Fruit fly (Drosophila melanogaster) whole organism, prepupa: ENCODE data around the gene CG7879.

Experiments
- CG10631 ChIP-seq: fragments of 200-800 bp; sonication (Bioruptor generic); optimal IDR thresholded peaks from 2 replicates; lab custom pipeline; 2016; ENCODE audit warnings: missing biosample characterization, missing genetic modification characterization
- CG11762 ChIP-seq: fragments of 200-800 bp; sonication (Bioruptor generic); optimal IDR thresholded peaks from 3 replicates; lab custom pipeline; 2016; ENCODE audit warnings: missing biosample characterization, missing genetic modification characterization; ENCODE audit not compliant: insufficient read depth
- CG15336 ChIP-seq: fragments of 200-800 bp; sonication (Bioruptor generic); IDR thresholded peaks from 2 replicates; pipeline ENCODE4 v1.3.6; 2022; ENCODE audit warnings: missing biosample characterization, missing genetic modification characterization
- CG16779 ChIP-seq: fragments of 200-800 bp; sonication (Bioruptor generic); optimal IDR thresholded peaks from 3 replicates; lab custom pipeline; 2017; ENCODE audit warnings: missing biosample characterization, mild to moderate bottlenecking, missing genetic modification characterization
- CG3032 ChIP-seq: fragments of 200-800 bp; optimal IDR thresholded peaks from 2 replicates; lab custom pipeline; 2019; ENCODE audit warnings: missing biosample characterization, mild to moderate bottlenecking, missing genetic modification characterization, moderate library complexity
- CG31627 ChIP-seq: fragments of 200-800 bp; sonication (Bioruptor generic); optimal IDR thresholded peaks from 3 replicates; lab custom pipeline; 2016; ENCODE audit warnings: missing biosample characterization, missing genetic modification characterization
- CG32006 ChIP-seq: fragments of 200-800 bp; sonication (Bioruptor generic); optimal IDR thresholded peaks from 3 replicates; lab custom pipeline; 2017; ENCODE audit warnings: missing biosample characterization, mild to moderate bottlenecking, missing genetic modification characterization
- CG3919 ChIP-seq: fragments of 200-800 bp; sonication (Bioruptor generic); optimal IDR thresholded peaks from 3 replicates; lab custom pipeline; 2016; ENCODE audit warnings: missing biosample characterization, missing genetic modification characterization
- CG4318 ChIP-seq: fragments of 200-800 bp; sonication (Bioruptor generic); optimal IDR thresholded peaks from 3 replicates; lab custom pipeline; 2017; ENCODE audit warnings: missing biosample characterization, mild to moderate bottlenecking, missing genetic modification characterization
- CG6163 ChIP-seq: fragments of 200-800 bp; sonication (Bioruptor generic); IDR thresholded peaks from 3 replicates; pipeline ENCODE4 v1.3.6; 2022; ENCODE audit warnings: missing biosample characterization, missing genetic modification characterization
- CG6276 ChIP-seq: fragments of 200-800 bp; sonication (Bioruptor generic); optimal IDR thresholded peaks from 2 replicates; lab custom pipeline; 2017; ENCODE audit warnings: missing biosample characterization, mild to moderate bottlenecking, missing genetic modification characterization
- CG6808 ChIP-seq: fragments of 200-800 bp; sonication (Bioruptor generic); optimal IDR thresholded peaks from 3 replicates; lab custom pipeline; 2017; ENCODE audit warnings: missing biosample characterization, missing genetic modification characterization, mild to moderate bottlenecking, moderate library complexity, missing genetic modification reagents
- CG6854 ChIP-seq: fragments of 200-800 bp; sonication (Bioruptor generic); optimal IDR thresholded peaks from 2 replicates; lab custom pipeline; 2017; ENCODE audit warnings: missing biosample characterization, mild to moderate bottlenecking, missing genetic modification characterization
- CG8119 ChIP-seq: fragments of 200-800 bp; sonication (Bioruptor generic); IDR thresholded peaks from 3 replicates; pipeline ENCODE4 v1.3.6; 2022; ENCODE audit warnings: missing biosample characterization, missing genetic modification characterization
- CG8319 ChIP-seq: fragments of 200-800 bp; sonication (Bioruptor generic); optimal IDR thresholded peaks from 3 replicates; lab custom pipeline; 2016; ENCODE audit warnings: missing biosample characterization, missing genetic modification characterization
- CG8632 ChIP-seq: fragments of 200-800 bp; sonication (Bioruptor generic); optimal IDR thresholded peaks from 3 replicates; lab custom pipeline; 2016; ENCODE audit warnings: missing biosample characterization, missing genetic modification characterization
- CG9139 ChIP-seq: fragments of 200-800 bp; sonication (Bioruptor generic); optimal IDR thresholded peaks from 3 replicates; lab custom pipeline; 2017; ENCODE audit warnings: missing biosample characterization, mild to moderate bottlenecking, missing genetic modification characterization
- Eip75B ChIP-seq: fragments of 200-800 bp; sonication (Bioruptor generic); optimal IDR thresholded peaks from 3 replicates; lab custom pipeline; 2016; ENCODE audit warnings: missing biosample characterization, missing genetic modification characterization
- Eip78C ChIP-seq: fragments of 200-800 bp; sonication (Bioruptor generic); peaks from one replicate; lab custom pipeline; 2016; ENCODE audit warnings: missing biosample characterization, missing genetic modification characterization
- Eip93F ChIP-seq: fragments of 200-800 bp; sonication (Bioruptor generic); optimal IDR thresholded peaks from 2 replicates; lab custom pipeline; 2016; ENCODE audit warnings: missing biosample characterization, mild to moderate bottlenecking, missing genetic modification characterization
- Ets21C ChIP-seq: fragments of 200-800 bp; sonication (Bioruptor generic); optimal IDR thresholded peaks from 3 replicates; lab custom pipeline; 2016; ENCODE audit warnings: missing biosample characterization, missing genetic modification characterization
- Ets96B ChIP-seq: fragments of 200-800 bp; optimal IDR thresholded peaks from 2 replicates; lab custom pipeline; 2019; ENCODE audit warnings: missing biosample characterization, mild to moderate bottlenecking, missing genetic modification characterization, moderate library complexity
- Gug ChIP-seq: fragments of 200-800 bp; sonication (Bioruptor generic); IDR thresholded peaks from 2 replicates; pipeline ENCODE4 v1.3.6; 2022; ENCODE audit warnings: missing biosample characterization, missing genetic modification characterization
- Hr39 ChIP-seq: fragments of 200-800 bp; sonication (Bioruptor generic); optimal IDR thresholded peaks from 2 replicates; lab custom pipeline; 2016; ENCODE audit warnings: missing biosample characterization, missing genetic modification characterization
- Hr4 ChIP-seq: fragments of 200-800 bp; sonication (Bioruptor generic); optimal IDR thresholded peaks from 3 replicates; lab custom pipeline; 2016; ENCODE audit warnings: missing biosample characterization, missing genetic modification characterization
- Lpt ChIP-seq: fragments of 200-800 bp; sonication (Bioruptor generic); optimal IDR thresholded peaks from 3 replicates; lab custom pipeline; 2016; ENCODE audit warnings: missing biosample characterization, missing genetic modification characterization
- OdsH ChIP-seq: fragments of 200-800 bp; sonication (Bioruptor generic); optimal IDR thresholded peaks from 3 replicates; lab custom pipeline; 2016; ENCODE audit warnings: missing biosample characterization, missing genetic modification characterization
- Smox ChIP-seq: fragments of 200-800 bp; sonication (Bioruptor generic); optimal IDR thresholded peaks from 3 replicates; lab custom pipeline; 2016; ENCODE audit warnings: missing biosample characterization, missing genetic modification characterization
- Sox102F ChIP-seq: fragments of 200-800 bp; sonication (Bioruptor generic); optimal IDR thresholded peaks from 2 replicates; lab custom pipeline; 2016; ENCODE audit warnings: missing biosample characterization, mild to moderate bottlenecking, missing genetic modification characterization
- Sox14 ChIP-seq: fragments of 200-800 bp; sonication (Bioruptor generic); optimal IDR thresholded peaks from 3 replicates; lab custom pipeline; 2016; ENCODE audit warnings: missing biosample characterization, missing genetic modification characterization
- Sox15 ChIP-seq: fragments of 200-800 bp; sonication (Bioruptor generic); optimal IDR thresholded peaks from 3 replicates; lab custom pipeline; 2016; ENCODE audit warnings: missing biosample characterization, missing genetic modification characterization
- achi ChIP-seq: fragments of 200-800 bp; sonication (Bioruptor generic); optimal IDR thresholded peaks from 3 replicates; lab custom pipeline; 2016; ENCODE audit warnings: missing biosample characterization, missing genetic modification characterization
- cyc ChIP-seq: fragments of 200-800 bp; sonication (Bioruptor generic); optimal IDR thresholded peaks from 3 replicates; lab custom pipeline; 2016; ENCODE audit warnings: missing biosample characterization, missing genetic modification characterization
- dsx ChIP-seq: fragments of 200-800 bp; optimal IDR thresholded peaks from 3 replicates; lab custom pipeline; 2019; ENCODE audit warnings: missing biosample characterization, mild to moderate bottlenecking, missing genetic modification characterization, moderate library complexity; ENCODE audit not compliant: poor library complexity, severe bottlenecking
- eg ChIP-seq: fragments of 200-800 bp; sonication (Bioruptor generic); IDR thresholded peaks from 3 replicates; pipeline ENCODE4 v1.3.6; 2022; ENCODE audit warnings: missing biosample characterization, missing genetic modification characterization
- fd59A ChIP-seq: fragments of 200-800 bp; sonication (Bioruptor generic); optimal IDR thresholded peaks from 2 replicates; lab custom pipeline; 2017; ENCODE audit warnings: missing biosample characterization, mild to moderate bottlenecking, missing genetic modification characterization, missing genetic modification reagents
- fd85E ChIP-seq: fragments of 200-800 bp; sonication (Bioruptor generic); optimal IDR thresholded peaks from 3 replicates; lab custom pipeline; 2016; ENCODE audit warnings: missing biosample characterization, missing genetic modification characterization
- fkh ChIP-seq: fragments of 200-800 bp; sonication (Bioruptor generic); optimal IDR thresholded peaks from 3 replicates; lab custom pipeline; 2017; ENCODE audit warnings: missing biosample characterization, mild to moderate bottlenecking, missing genetic modification characterization, moderate library complexity
- lz ChIP-seq: fragments of 200-800 bp; sonication (Bioruptor generic); optimal IDR thresholded peaks from 3 replicates; lab custom pipeline; 2016; ENCODE audit warnings: missing biosample characterization, missing genetic modification characterization
- salr ChIP-seq, 2 experiments: fragments of 200-800 bp; sonication (Bioruptor generic); optimal IDR thresholded peaks; 3 replicates each; lab custom pipeline; 2016 to 2018; ENCODE audit warnings: missing biosample characterization in 2 of 2, missing genetic modification characterization in 2 of 2, mild to moderate bottlenecking in 1 of 2
- ss ChIP-seq, 2 experiments: fragments of 200-800 bp; sonication (Bioruptor generic); optimal IDR thresholded peaks; 2 replicates in 1 of 2; 3 replicates in 1 of 2; lab custom pipeline; 2017 to 2018; ENCODE audit warnings: mild to moderate bottlenecking in 2 of 2, missing biosample characterization in 2 of 2, missing genetic modification characterization in 2 of 2, moderate library complexity in 1 of 2
- svp ChIP-seq: fragments of 200-800 bp; sonication (Bioruptor generic); peaks from one replicate; lab custom pipeline; 2016; ENCODE audit warnings: missing biosample characterization, missing genetic modification characterization
- topi ChIP-seq: fragments of 200-800 bp; sonication (Bioruptor generic); optimal IDR thresholded peaks from 3 replicates; lab custom pipeline; 2016; ENCODE audit warnings: missing biosample characterization, missing genetic modification characterization
- vri ChIP-seq: fragments of 200-800 bp; sonication (Bioruptor generic); optimal IDR thresholded peaks from 3 replicates; lab custom pipeline; 2016; ENCODE audit warnings: missing biosample characterization, mild to moderate bottlenecking, missing genetic modification characterization

Gene CG7879

DNA sequence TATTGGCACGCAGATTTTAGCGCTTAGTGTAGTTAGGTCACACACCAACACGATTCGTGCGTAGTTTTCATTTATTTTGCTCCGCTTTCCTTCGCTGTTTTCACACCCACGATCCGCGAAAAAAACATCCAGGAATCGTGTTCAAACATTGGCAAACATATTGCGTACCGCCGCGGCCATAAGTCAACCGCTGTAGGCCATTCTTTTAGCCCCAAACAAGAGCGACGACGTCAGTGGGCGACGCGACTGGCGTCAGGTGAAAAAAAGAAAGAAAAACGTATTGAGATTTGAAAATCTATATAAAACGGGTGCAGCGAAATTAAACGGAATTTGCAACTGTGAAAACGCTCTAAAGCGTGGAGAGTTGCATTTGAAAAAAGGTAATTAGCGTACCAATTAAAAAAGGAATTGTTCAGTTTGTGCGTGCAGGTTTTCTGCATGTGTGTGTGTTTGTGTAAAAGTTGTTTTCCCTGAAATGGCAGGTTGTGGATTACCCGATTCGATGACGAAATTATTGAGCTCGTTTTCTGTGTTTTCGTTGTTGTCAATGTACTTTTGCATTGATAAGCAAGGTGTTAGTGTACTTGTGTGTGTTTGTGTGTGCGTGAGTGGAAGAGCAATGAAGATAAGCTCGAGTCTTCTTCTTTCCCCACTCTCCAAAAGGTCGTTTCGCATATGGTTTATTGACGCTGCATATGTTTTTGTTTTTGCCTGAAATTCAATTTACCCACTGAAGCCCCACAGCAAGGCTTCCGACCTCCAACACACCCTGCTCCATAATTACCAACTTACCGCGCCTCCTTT is 956 bp upstream of the CG7879 start, which contains the start of gene Tmep:
Gene Tmep (plus strand): TSS at position 20 of the 804 bp plus-strand sequence.
- TF ChIP-seq CG6808 (peak; percentile 9), Sox15 (no peak), CG8119 (GFP tag; lab: Robert Waterston, UW) (no peak), svp (GFP tag; lab: Kevin White, UChicago) (peak; percentile 98), CG8632 (GFP tag; lab: Kevin White, UChicago) (peak; percentile 15), Lpt (GFP tag; lab: Kevin White, UChicago) (no peak), Hr4 (no peak), CG10631 (GFP tag; lab: Kevin White, UChicago) (no peak), achi (no peak), cyc (GFP tag; lab: Kevin White, UChicago) (no peak), topi (peak; percentile 3), ss (GFP tag; optimal IDR thresholded peaks at IDR 0.05; lab: Kevin White, UChicago) (peak in 1 of 2 experiments; percentile 22), Gug (no peak), CG15336 (no peak), fd85E (GFP tag; lab: Kevin White, UChicago) (no peak), eg (GFP tag; lab: Robert Waterston, UW) (peak; percentile 2; the same call in 1 of the 3 replicates), Sox102F (GFP tag; lab: Kevin White, UChicago) (peak; percentile 28), Eip75B (GFP tag; lab: Kevin White, UChicago) (no peak), CG3032 (tag; lab: Kevin White, UChicago) (no peak), CG11762 (GFP tag; lab: Kevin White, UChicago) (no peak), CG6854 (GFP tag; lab: Kevin White, UChicago) (no peak), CG6163 (GFP tag; lab: Robert Waterston, UW) (no peak), CG32006 (GFP tag; lab: Kevin White, UChicago) (no peak), vri (GFP tag; lab: Kevin White, UChicago) (peak; percentile 66), CG4318 (GFP tag; lab: Kevin White, UChicago) (no peak), salr (GFP tag; optimal IDR thresholded peaks at IDR 0.05; lab: Kevin White, UChicago) (no peak), fkh (GFP tag; lab: Kevin White, UChicago) (no peak), CG9139 (no peak), Ets21C (GFP tag; lab: Kevin White, UChicago) (no peak), Eip93F (peak; percentile 10), CG16779 (tag; lab: Kevin White, UChicago) (no peak), lz (GFP tag; lab: Kevin White, UChicago) (no peak), CG8319 (no peak), Smox (GFP tag; lab: Kevin White, UChicago) (no peak), OdsH (GFP tag; lab: Kevin White, UChicago) (no peak), Sox14 (no peak), CG6276 (GFP tag; lab: Kevin White, UChicago) (no peak), Eip78C (GFP tag; lab: Kevin White, UChicago) (peak; percentile 57), Ets96B (no peak), fd59A (GFP tag; lab: Kevin White, UChicago) (no peak), dsx (GFP tag; lab: Kevin White, UChicago) (no peak), CG3919 (GFP tag; lab: Kevin White, UChicago) (peak; percentile 15), Hr39 (GFP tag; lab: Kevin White, UChicago) (no peak), CG31627 (no peak)
- TF ChIP-seq, all 60 proteins: peak for 11
